Worm (Caenorhabditis elegans) whole organism, early embryonic: ENCODE data around the gene ZK105.11.

ENCODE experiments used
- ceh-13 ChIP-seq: fragments of 200-800 bp; sonication (Bioruptor generic); optimal IDR thresholded peaks from 2 replicates; lab custom pipeline; 2018; ENCODE audit warnings: mild to moderate bottlenecking, missing genetic modification characterization, missing compliant biosample characterization
- scrt-1 ChIP-seq: fragments of 200-800 bp; sonication (Bioruptor generic); IDR thresholded peaks from 2 replicates; pipeline ENCODE4 v1.3.6; 2022; ENCODE audit warnings: missing genetic modification characterization, missing compliant biosample characterization

DNA sequence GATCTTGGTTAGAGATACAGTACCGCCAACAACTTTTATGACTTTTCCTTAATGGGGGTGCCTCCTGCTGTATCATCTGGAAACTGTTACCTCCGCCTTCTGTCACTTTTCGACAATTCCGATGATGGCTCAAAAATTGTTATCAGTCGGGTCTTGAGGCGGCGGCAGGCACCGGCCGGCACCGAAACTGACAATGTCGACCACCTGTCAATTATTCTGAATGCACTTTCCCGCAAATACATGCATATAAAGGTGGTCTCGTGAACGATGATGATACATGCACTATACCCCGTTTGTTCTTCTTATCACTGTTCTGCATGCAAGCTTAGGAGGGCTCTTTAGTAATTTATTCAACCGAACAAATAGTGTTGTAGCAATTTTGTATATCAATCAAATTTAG lies 35.6 kb upstream of the ZK105.11 start:
- TF ChIP-seq ceh-13 (GFP tag; lab: Kevin White, UChicago) (no peak), scrt-1 (GFP tag; lab: Robert Waterston, UW) (no peak)
